Worm (Caenorhabditis elegans) whole organism, L4 larva: ENCODE results near the gene pcn-1.

Experiments used
- F10B5.3 ChIP-seq: sonication (generic microtip); optimal IDR thresholded peaks from 2 replicates; lab custom pipeline; 2016; ENCODE audit warnings: mild to moderate bottlenecking, missing genetic modification characterization, missing compliant biosample characterization
- Y105C5A.15 ChIP-seq: fragments of 200-800 bp; sonication (Bioruptor generic); IDR thresholded peaks from 2 replicates; pipeline ENCODE4 v1.3.6; 2022; ENCODE audit warnings: missing genetic modification characterization, missing compliant biosample characterization
- aha-1 ChIP-seq: fragments of 150-350 bp; peaks from one replicate; lab custom pipeline; 2014; ENCODE audit warnings: missing biosample characterization, missing genetic modification characterization
- ceh-44 ChIP-seq: fragments of 200-800 bp; sonication (Bioruptor generic); IDR thresholded peaks from 2 replicates; pipeline ENCODE4 v1.3.6; 2022; ENCODE audit warnings: missing genetic modification reagents, missing genetic modification characterization, missing compliant biosample characterization
- ces-1 ChIP-seq: fragments of 150-350 bp; sonication (generic microtip); optimal IDR thresholded peaks from 4 replicates; lab custom pipeline; 2014; ENCODE audit warnings: missing biosample characterization, missing genetic modification reagents, missing genetic modification characterization
- daf-16 ChIP-seq, 3 experiments: sonication (generic microtip); optimal IDR thresholded peaks; 2 replicates each; lab custom pipeline; 2016 to 2017; ENCODE audit warnings: missing genetic modification characterization in 3 of 3, missing genetic modification reagents in 3 of 3, mild to moderate bottlenecking in 2 of 3, missing compliant biosample characterization in 2 of 3, missing biosample characterization in 1 of 3, moderate library complexity in 1 of 3
- daf-19 ChIP-seq: fragments of 200-800 bp; sonication (Bioruptor generic); conservative IDR thresholded peaks from 2 replicates; pipeline ENCODE4 v1.3.6; 2022; ENCODE audit warnings: missing genetic modification characterization, missing compliant biosample characterization
- dmd-6 ChIP-seq: fragments of 200-800 bp; sonication (Bioruptor generic); IDR thresholded peaks from 2 replicates; pipeline ENCODE4 v1.3.6; 2022; ENCODE audit warnings: missing genetic modification reagents, missing genetic modification characterization, missing compliant biosample characterization
- dve-1 ChIP-seq: sonication (generic microtip); optimal IDR thresholded peaks from 2 replicates; lab custom pipeline; 2017; ENCODE audit warnings: antibody characterized with exemption, mild to moderate bottlenecking, missing genetic modification characterization, missing compliant biosample characterization; ENCODE audit not compliant: insufficient read depth
- egl-27 ChIP-seq: sonication (generic microtip); optimal IDR thresholded peaks from 3 replicates; lab custom pipeline; 2017; ENCODE audit warnings: missing biosample characterization, missing genetic modification reagents, missing genetic modification characterization
- egl-43 ChIP-seq: fragments of 200-800 bp; sonication (Bioruptor generic); IDR thresholded peaks from 2 replicates; pipeline ENCODE4 v1.3.6; 2022; ENCODE audit warnings: missing genetic modification reagents, missing genetic modification characterization, missing compliant biosample characterization
- fos-1 ChIP-seq: fragments of 150-350 bp; optimal IDR thresholded peaks from 2 replicates; lab custom pipeline; 2014; ENCODE audit warnings: missing biosample characterization, missing genetic modification characterization
- lin-1 ChIP-seq: fragments of 200-800 bp; sonication (Bioruptor generic); IDR thresholded peaks from 2 replicates; pipeline ENCODE4 v1.3.6; 2022; ENCODE audit warnings: missing genetic modification reagents, missing genetic modification characterization, missing compliant biosample characterization
- lin-29 ChIP-seq: fragments of 200-800 bp; sonication (Bioruptor generic); IDR thresholded peaks from 2 replicates; pipeline ENCODE4 v1.3.6; 2022; ENCODE audit warnings: missing genetic modification reagents, missing genetic modification characterization, missing compliant biosample characterization
- lin-38 ChIP-seq: fragments of 200-800 bp; sonication (Bioruptor generic); IDR thresholded peaks from 2 replicates; pipeline ENCODE4 v1.3.6; 2022; ENCODE audit warnings: missing genetic modification reagents, missing genetic modification characterization, missing compliant biosample characterization
- mdl-1 ChIP-seq, 2 experiments: fragments of 150-350 bp in 1 of 2; sonication (generic microtip) in 1 of 2; optimal IDR thresholded peaks; 2 replicates each; lab custom pipeline; 2014 to 2017; ENCODE audit warnings: missing biosample characterization in 2 of 2, missing genetic modification characterization in 2 of 2
- mdt-29 ChIP-seq: fragments of 200-800 bp; sonication (Bioruptor generic); IDR thresholded peaks from 2 replicates; pipeline ENCODE4 v1.3.6; 2022; ENCODE audit warnings: missing genetic modification reagents, missing genetic modification characterization, missing compliant biosample characterization
- mep-1 ChIP-seq: fragments of 150-350 bp; sonication (generic microtip); optimal IDR thresholded peaks from 3 replicates; lab custom pipeline; 2014; ENCODE audit warnings: missing biosample characterization, missing genetic modification characterization
- mxl-2 ChIP-seq: fragments of 200-800 bp; sonication (Bioruptor generic); conservative IDR thresholded peaks from 2 replicates; pipeline ENCODE4 v1.3.6; 2022; ENCODE audit warnings: missing genetic modification reagents, missing genetic modification characterization, missing compliant biosample characterization
- nhr-76 ChIP-seq: fragments of 150-350 bp; optimal IDR thresholded peaks from 2 replicates; lab custom pipeline; 2014; ENCODE audit warnings: missing biosample characterization, missing genetic modification characterization
- pqm-1 ChIP-seq: sonication (generic microtip); optimal IDR thresholded peaks from 2 replicates; lab custom pipeline; 2017; ENCODE audit warnings: missing biosample characterization, missing genetic modification characterization
- rbr-2 ChIP-seq: sonication (generic microtip); optimal IDR thresholded peaks from 2 replicates; lab custom pipeline; 2016; ENCODE audit warnings: missing genotype, missing genetic modification characterization, missing compliant biosample characterization
- sdz-12 ChIP-seq: fragments of 200-800 bp; sonication (Bioruptor generic); optimal IDR thresholded peaks from 2 replicates; lab custom pipeline; 2018; ENCODE audit warnings: mild to moderate bottlenecking, missing genetic modification characterization, missing compliant biosample characterization
- set-16 ChIP-seq: fragments of 200-800 bp; sonication (Bioruptor generic); IDR thresholded peaks from 2 replicates; pipeline ENCODE4 v1.3.6; 2022; ENCODE audit warnings: missing genetic modification reagents, missing genetic modification characterization, missing compliant biosample characterization
- snpc-1.2 ChIP-seq: fragments of 200-800 bp; sonication (Bioruptor generic); IDR thresholded peaks from 2 replicates; pipeline ENCODE4 v1.3.6; 2022; ENCODE audit warnings: missing genetic modification reagents, missing genetic modification characterization, missing compliant biosample characterization
- snpc-4 ChIP-seq: fragments of 150-350 bp; optimal IDR thresholded peaks from 2 replicates; lab custom pipeline; 2014; ENCODE audit warnings: missing biosample characterization, missing genetic modification characterization
- spr-1 ChIP-seq: sonication (generic microtip); optimal IDR thresholded peaks from 2 replicates; lab custom pipeline; 2016; ENCODE audit warnings: mild to moderate bottlenecking, missing genetic modification characterization, missing compliant biosample characterization
- tag-97 ChIP-seq: fragments of 200-800 bp; sonication (Bioruptor generic); IDR thresholded peaks from 2 replicates; pipeline ENCODE4 v1.3.6; 2022; ENCODE audit warnings: missing genetic modification characterization, missing compliant biosample characterization
- unc-130 ChIP-seq: sonication (generic microtip); optimal IDR thresholded peaks from 2 replicates; lab custom pipeline; 2016; ENCODE audit warnings: missing genetic modification reagents, missing genetic modification characterization, missing compliant biosample characterization
- unc-62 ChIP-seq, 3 experiments: fragments of 150-350 bp in 1 of 3; sonication (generic microtip); optimal IDR thresholded peaks in 2 of 3; peaks in 1 of 3; 1 replicate in 1 of 3; 2 replicates in 2 of 3; lab custom pipeline; 2014 to 2017; ENCODE audit warnings: missing biosample characterization in 3 of 3, missing genetic modification characterization in 3 of 3, missing genetic modification reagents in 3 of 3, missing genotype in 1 of 3
- zag-1 ChIP-seq: fragments of 150-350 bp; optimal IDR thresholded peaks from 2 replicates; lab custom pipeline; 2014; ENCODE audit warnings: missing biosample characterization, missing genetic modification characterization
- zfp-2 ChIP-seq: sonication (generic microtip); optimal IDR thresholded peaks from 2 replicates; lab custom pipeline; 2016; ENCODE audit warnings: mild to moderate bottlenecking, missing genetic modification characterization, missing compliant biosample characterization
- zfp-3 ChIP-seq: fragments of 200-800 bp; sonication (Bioruptor generic); conservative IDR thresholded peaks from 2 replicates; pipeline ENCODE4 v1.3.6; 2022; ENCODE audit warnings: missing genetic modification reagents, missing genetic modification characterization, missing compliant biosample characterization

pcn-1 gene

ce11 chrIV:4072027-4072426 lies 22.8 kb upstream of the pcn-1 start, which contains the start of gene pqn-75:
TSS of gene pqn-75 (plus strand) at chrIV:4072327.
- TF ChIP-seq daf-16 (GFP tag; optimal IDR thresholded peaks at IDR 0.05; lab: Kevin White, UChicago) (no peak), daf-16 (tag; optimal IDR thresholded peaks at IDR 0.05; lab: Kevin White, UChicago) (no peak), lin-1 (GFP tag; lab: Robert Waterston, UW) (no peak), dmd-6 (no peak), zag-1 (no peak), mdt-29 (GFP tag; lab: Robert Waterston, UW) (no peak), nhr-76 (tag; lab: Kevin White, UChicago) (no peak), F10B5.3 (tag; lab: Kevin White, UChicago) (no peak), sdz-12 (GFP tag; lab: Kevin White, UChicago) (no peak), mdl-1 (tag; optimal IDR thresholded peaks at IDR 0.05; lab: Kevin White, UChicago) (no peak), fos-1 (tag; lab: Kevin White, UChicago) (no peak), zfp-2 (tag; lab: Kevin White, UChicago) (no peak), ceh-44 (GFP tag; lab: Robert Waterston, UW) (no peak), Y105C5A.15 (GFP tag; lab: Robert Waterston, UW) (no peak), spr-1 (tag; lab: Kevin White, UChicago) (no peak), lin-29 (GFP tag; lab: Robert Waterston, UW) (no peak), egl-43 (GFP tag; lab: Robert Waterston, UW) (no peak), dve-1 (tag; lab: Kevin White, UChicago) (no peak), zfp-3 (GFP tag; lab: Robert Waterston, UW) (no peak), set-16 (GFP tag; lab: Robert Waterston, UW) (no peak)

- TF ChIP-seq pqm-1 (tag; lab: Kevin White, UChicago) (no peak), mxl-2 (GFP tag; lab: Robert Waterston, UW) (no peak), daf-19 (GFP tag; lab: Robert Waterston, UW) (no peak), unc-130 (GFP tag; lab: Kevin White, UChicago) (no peak), rbr-2 (no peak), snpc-4 (tag; lab: Kevin White, UChicago) (no peak), unc-62 (GFP tag; optimal IDR thresholded peaks at IDR 0.05 in 1 of 2; lab: Kevin White, UChicago) (no peak), unc-62 (tag; optimal IDR thresholded peaks at IDR 0.05; lab: Kevin White, UChicago) (no peak), ces-1 (GFP tag; lab: Kevin White, UChicago) (no peak), mep-1 (tag; lab: Kevin White, UChicago) (no peak), aha-1 (tag; lab: Kevin White, UChicago) (no peak), sdz-12 (GFP tag; lab: Kevin White, UChicago) (no peak), mdl-1 (tag; optimal IDR thresholded peaks at IDR 0.05; lab: Kevin White, UChicago) (no peak), egl-27 (no peak)
These were observed 21.6 kb upstream of the pcn-1 start for ce11 chrIV:4070810-4071209.

- TF ChIP-seq rbr-2 (no peak), lin-38 (GFP tag; lab: Robert Waterston, UW) (no peak), tag-97 (no peak), mdt-29 (GFP tag; lab: Robert Waterston, UW) (no peak)
These were observed 19.2 kb upstream of the pcn-1 start, which contains the start of gene fbxb-55 for ce11 chrIV:4068480-4068879. TSS of gene fbxb-55 (plus strand) at chrIV:4068780.

ce11 chrIV:4067336-4067735 lies 18.1 kb upstream of the pcn-1 start:
- TF ChIP-seq unc-62 (GFP tag; optimal IDR thresholded peaks at IDR 0.05 in 1 of 2; lab: Kevin White, UChicago), result peak in 1 of 2 experiments; percentile 95
- TF ChIP-seq unc-62 (tag; optimal IDR thresholded peaks at IDR 0.05; lab: Kevin White, UChicago), result no peak
- no peak for TF ChIP-seq snpc-1.2 (GFP tag; lab: Robert Waterston, UW)
